Fruit fly (Drosophila melanogaster) whole organism, embryonic: ENCODE measurements around the gene Clbn.
A peak's percentile ranks its signal among the peaks of the same experiment; 100 is the strongest.

Experiments
- BEAF-32 ChIP-seq: fragments of 200-800 bp; sonication (Bioruptor generic); optimal IDR thresholded peaks from 3 replicates; lab custom pipeline; 2017; ENCODE audit warnings: missing biosample characterization, missing genetic modification characterization, mild to moderate bottlenecking, moderate library complexity, missing genetic modification reagents
- Bdp1 ChIP-seq: fragments of 200-800 bp; sonication (Bioruptor generic); optimal IDR thresholded peaks from 3 replicates; lab custom pipeline; 2016; ENCODE audit warnings: missing biosample characterization, missing genetic modification characterization
- Bgb ChIP-seq: fragments of 200-800 bp; sonication (Bioruptor generic); IDR thresholded peaks from 2 replicates; pipeline ENCODE4 v1.3.6; 2022; ENCODE audit warnings: missing biosample characterization, missing genetic modification characterization; ENCODE audit not compliant: partially characterized antibody
- CG11560 ChIP-seq: fragments of 200-800 bp; sonication (Bioruptor generic); IDR thresholded peaks from 3 replicates; pipeline ENCODE4 v1.3.6; 2022; ENCODE audit warnings: missing biosample characterization, missing genetic modification characterization
- CG11695 ChIP-seq: fragments of 200-800 bp; sonication (Bioruptor generic); IDR thresholded peaks from 3 replicates; pipeline ENCODE4 v1.3.6; 2022; ENCODE audit warnings: missing biosample characterization, missing genetic modification characterization
- CG13287 ChIP-seq: fragments of 200-800 bp; sonication (Bioruptor generic); IDR thresholded peaks from 2 replicates; pipeline ENCODE4 v1.3.6; 2022; ENCODE audit warnings: missing biosample characterization, missing genetic modification characterization; ENCODE audit not compliant: partially characterized antibody
- CG14710 ChIP-seq: fragments of 200-800 bp; sonication (Bioruptor generic); optimal IDR thresholded peaks from 3 replicates; lab custom pipeline; 2019; ENCODE audit warnings: missing biosample characterization, mild to moderate bottlenecking, missing genetic modification characterization, moderate library complexity
- CG1602 ChIP-seq: fragments of 200-800 bp; sonication (Bioruptor generic); optimal IDR thresholded peaks from 3 replicates; lab custom pipeline; 2016; ENCODE audit warnings: missing biosample characterization, missing genetic modification characterization
- CG17802 ChIP-seq: fragments of 200-800 bp; sonication (Bioruptor generic); optimal IDR thresholded peaks from 2 replicates; lab custom pipeline; 2018; ENCODE audit warnings: missing biosample characterization, mild to moderate bottlenecking, missing genetic modification characterization, moderate library complexity
- CG30403 ChIP-seq: fragments of 200-800 bp; sonication (Bioruptor generic); optimal IDR thresholded peaks from 3 replicates; lab custom pipeline; 2016; ENCODE audit warnings: missing biosample characterization, missing genetic modification characterization
- CG34224 ChIP-seq: fragments of 200-800 bp; sonication (Bioruptor generic); IDR thresholded peaks from 3 replicates; pipeline ENCODE4 v1.3.6; 2022; ENCODE audit warnings: missing biosample characterization, missing genetic modification characterization; ENCODE audit not compliant: partially characterized antibody
- CG34376 ChIP-seq: fragments of 200-800 bp; sonication (Bioruptor generic); optimal IDR thresholded peaks from 2 replicates; lab custom pipeline; 2018; ENCODE audit warnings: missing biosample characterization, mild to moderate bottlenecking, missing genetic modification characterization
- CG34422 ChIP-seq: fragments of 200-800 bp; sonication (Bioruptor generic); IDR thresholded peaks from 3 replicates; pipeline ENCODE4 v1.3.6; 2022; ENCODE audit warnings: missing biosample characterization, missing genetic modification characterization
- CG3838 ChIP-seq: fragments of 200-800 bp; sonication (Bioruptor generic); optimal IDR thresholded peaks from 3 replicates; lab custom pipeline; 2016; ENCODE audit warnings: missing biosample characterization, missing genetic modification characterization
- CG3995 ChIP-seq: fragments of 200-800 bp; sonication (Bioruptor generic); optimal IDR thresholded peaks from 3 replicates; lab custom pipeline; 2016; ENCODE audit warnings: missing biosample characterization, missing genetic modification characterization
- CG42726 ChIP-seq: fragments of 200-800 bp; sonication (Bioruptor generic); IDR thresholded peaks from 2 replicates; pipeline ENCODE4 v1.3.6; 2022; ENCODE audit warnings: missing biosample characterization, missing genetic modification characterization; ENCODE audit not compliant: partially characterized antibody
- CG4360 ChIP-seq: fragments of 200-800 bp; sonication (Bioruptor generic); IDR thresholded peaks from 2 replicates; pipeline ENCODE4 v1.3.6; 2022; ENCODE audit warnings: missing biosample characterization, missing genetic modification characterization
- CG6791 ChIP-seq: fragments of 200-800 bp; sonication (Bioruptor generic); IDR thresholded peaks from 3 replicates; pipeline ENCODE4 v1.3.6; 2022; ENCODE audit warnings: missing biosample characterization, missing genetic modification characterization; ENCODE audit not compliant: partially characterized antibody
- CG8478 ChIP-seq: fragments of >200 bp; optimal IDR thresholded peaks from 2 replicates; lab custom pipeline; 2018
- CG8944 ChIP-seq: fragments of 200-800 bp; sonication (Bioruptor generic); optimal IDR thresholded peaks from 3 replicates; lab custom pipeline; 2016; ENCODE audit warnings: missing biosample characterization, missing genetic modification characterization
- CrebB ChIP-seq: fragments of 200-800 bp; sonication (Bioruptor generic); optimal IDR thresholded peaks from 3 replicates; lab custom pipeline; 2018; ENCODE audit warnings: missing biosample characterization, mild to moderate bottlenecking, missing genetic modification characterization
- Doc3 ChIP-seq: fragments of 200-800 bp; sonication (Bioruptor generic); IDR thresholded peaks from 3 replicates; pipeline ENCODE4 v1.3.6; 2022; ENCODE audit warnings: missing biosample characterization, missing genetic modification characterization; ENCODE audit not compliant: partially characterized antibody
- Dref ChIP-seq: fragments of 200-800 bp; sonication (Bioruptor generic); IDR thresholded peaks from 2 replicates; pipeline ENCODE4 v1.3.6; 2022; ENCODE audit warnings: missing biosample characterization, missing genetic modification characterization
- H2.0 ChIP-seq: fragments of 200-800 bp; sonication (Bioruptor generic); IDR thresholded peaks from 2 replicates; pipeline ENCODE4 v1.3.6; 2022; ENCODE audit warnings: missing biosample characterization, missing genetic modification characterization
- HmgZ ChIP-seq: fragments of 200-800 bp; sonication (Bioruptor generic); optimal IDR thresholded peaks from 2 replicates; lab custom pipeline; 2018; ENCODE audit warnings: missing biosample characterization, mild to moderate bottlenecking, missing genetic modification characterization
- Hr39 ChIP-seq: fragments of >200 bp; optimal IDR thresholded peaks from 2 replicates; lab custom pipeline; 2017
- Lpt ChIP-seq: fragments of >200 bp; optimal IDR thresholded peaks from 2 replicates; lab custom pipeline; 2018; ENCODE audit warnings: missing biosample characterization, missing genetic modification characterization
- MBD-R2 ChIP-seq: fragments of 200-800 bp; sonication (Bioruptor generic); IDR thresholded peaks from 2 replicates; pipeline ENCODE4 v1.3.6; 2022; ENCODE audit warnings: missing biosample characterization, missing genetic modification characterization
- MESR4 ChIP-seq: fragments of 200-800 bp; sonication (Bioruptor generic); optimal IDR thresholded peaks from 2 replicates; lab custom pipeline; 2018; ENCODE audit warnings: missing biosample characterization, mild to moderate bottlenecking, missing genetic modification characterization, moderate library complexity
- Mad ChIP-seq: fragments of 200-800 bp; sonication (Bioruptor generic); optimal IDR thresholded peaks from 2 replicates; lab custom pipeline; 2016; ENCODE audit warnings: missing biosample characterization, missing genetic modification characterization
- Opbp ChIP-seq: fragments of 200-800 bp; sonication (Bioruptor generic); IDR thresholded peaks from 3 replicates; pipeline ENCODE4 v1.3.6; 2022; ENCODE audit warnings: missing biosample characterization, missing genetic modification characterization; ENCODE audit not compliant: partially characterized antibody
- Rfx ChIP-seq: fragments of 200-800 bp; sonication (Bioruptor generic); IDR thresholded peaks from 2 replicates; pipeline ENCODE4 v1.3.6; 2022; ENCODE audit warnings: missing biosample characterization, missing genetic modification characterization
- Side ChIP-seq: fragments of 200-800 bp; sonication (Bioruptor generic); optimal IDR thresholded peaks from 2 replicates; lab custom pipeline; 2016; ENCODE audit warnings: missing biosample characterization, missing genetic modification characterization
- Sox100B ChIP-seq: fragments of 200-800 bp; sonication (Bioruptor generic); optimal IDR thresholded peaks from 3 replicates; lab custom pipeline; 2018; ENCODE audit warnings: missing biosample characterization, mild to moderate bottlenecking, missing genetic modification characterization
- Usf ChIP-seq: fragments of 200-800 bp; sonication (Bioruptor generic); optimal IDR thresholded peaks from 2 replicates; lab custom pipeline; 2017; ENCODE audit warnings: missing genotype, missing biosample characterization, missing genetic modification characterization
- Xrp1 ChIP-seq: fragments of 200-800 bp; sonication (Bioruptor generic); IDR thresholded peaks from 2 replicates; pipeline ENCODE4 v1.3.6; 2022; ENCODE audit warnings: missing biosample characterization, missing genetic modification characterization
- YL-1 ChIP-seq: fragments of 200-800 bp; sonication (Bioruptor generic); optimal IDR thresholded peaks from 3 replicates; lab custom pipeline; 2017; ENCODE audit warnings: missing biosample characterization, mild to moderate bottlenecking, missing genetic modification characterization
- al ChIP-seq: fragments of 200-800 bp; sonication (Bioruptor generic); IDR thresholded peaks from 2 replicates; pipeline ENCODE4 v1.3.6; 2022; ENCODE audit warnings: missing biosample characterization, missing genetic modification characterization
- amos ChIP-seq: fragments of 200-800 bp; sonication (Bioruptor generic); IDR thresholded peaks from 2 replicates; pipeline ENCODE4 v1.3.6; 2022; ENCODE audit warnings: missing biosample characterization, missing genetic modification characterization; ENCODE audit not compliant: partially characterized antibody
- chinmo ChIP-seq: fragments of 200-800 bp; sonication (Bioruptor generic); IDR thresholded peaks from 4 replicates; pipeline ENCODE4 v1.3.6; 2022; ENCODE audit warnings: missing biosample characterization, missing genetic modification characterization; ENCODE audit not compliant: partially characterized antibody
- grau ChIP-seq: fragments of 200-800 bp; optimal IDR thresholded peaks from 3 replicates; lab custom pipeline; 2019; ENCODE audit warnings: missing biosample characterization, mild to moderate bottlenecking, missing genetic modification characterization, moderate library complexity
- gro ChIP-seq: fragments of 200-800 bp; sonication (Bioruptor generic); optimal IDR thresholded peaks from 2 replicates; lab custom pipeline; 2016; ENCODE audit warnings: missing biosample characterization, missing genetic modification characterization
- her ChIP-seq: fragments of 200-800 bp; sonication (Bioruptor generic); optimal IDR thresholded peaks from 2 replicates; lab custom pipeline; 2016; ENCODE audit warnings: missing biosample characterization, missing genetic modification characterization
- klu ChIP-seq: fragments of 200-800 bp; sonication (Bioruptor generic); IDR thresholded peaks from 2 replicates; pipeline ENCODE4 v1.3.6; 2022; ENCODE audit warnings: missing biosample characterization, missing genetic modification characterization
- pzg ChIP-seq: fragments of 200-800 bp; sonication (Bioruptor generic); optimal IDR thresholded peaks from 3 replicates; lab custom pipeline; 2018; ENCODE audit warnings: missing biosample characterization, mild to moderate bottlenecking, missing genetic modification characterization, moderate library complexity
- sens ChIP-seq: fragments of 200-800 bp; sonication (Bioruptor generic); peaks from one replicate; lab custom pipeline; 2016; ENCODE audit warnings: missing biosample characterization, missing genetic modification characterization
- slbo ChIP-seq: fragments of 200-800 bp; sonication (Bioruptor generic); IDR thresholded peaks from 2 replicates; pipeline ENCODE4 v1.3.6; 2022; ENCODE audit warnings: missing biosample characterization, missing genetic modification characterization
- stc ChIP-seq: fragments of 200-800 bp; sonication (Bioruptor generic); IDR thresholded peaks from 2 replicates; pipeline ENCODE4 v1.3.6; 2022; ENCODE audit warnings: missing biosample characterization, missing genetic modification characterization
- twi ChIP-seq: fragments of 200-800 bp; optimal IDR thresholded peaks from 2 replicates; lab custom pipeline; 2019; ENCODE audit warnings: missing biosample characterization, mild to moderate bottlenecking, missing genetic modification characterization, moderate library complexity
- zfh1 ChIP-seq: fragments of 200-800 bp; sonication (Bioruptor generic); IDR thresholded peaks from 3 replicates; pipeline ENCODE4 v1.3.6; 2022; ENCODE audit warnings: missing biosample characterization, missing genetic modification characterization
- zfh2 ChIP-seq: fragments of 200-800 bp; sonication (Bioruptor generic); optimal IDR thresholded peaks from 2 replicates; lab custom pipeline; 2016; ENCODE audit warnings: missing biosample characterization, missing genetic modification characterization

The Clbn gene

DNA sequence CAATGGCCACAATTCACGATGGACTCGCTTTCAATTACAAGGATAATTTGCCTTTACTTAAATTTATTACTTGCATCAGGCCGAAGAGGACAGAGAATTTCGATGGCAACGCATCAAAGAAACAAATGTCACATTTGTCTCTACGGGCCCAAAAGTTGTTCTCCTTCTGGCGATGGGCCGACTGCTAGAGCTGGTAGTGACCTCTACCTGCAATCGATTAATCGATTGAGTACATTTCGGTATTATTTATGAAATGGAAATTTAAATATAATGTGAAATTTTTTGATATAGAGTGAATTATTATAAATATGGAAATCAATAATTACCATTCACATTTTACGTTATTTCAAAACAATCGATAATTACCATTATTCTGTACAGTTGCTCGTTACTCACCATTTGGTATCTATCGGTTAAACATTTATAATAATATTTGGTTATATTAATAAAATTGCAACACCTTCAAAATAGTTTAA lies 4.5 kb upstream of the Clbn start, which contains the start of the genes CG31510 and TTLL5 (continued):
- TF ChIP-seq HmgZ, result no peak
- peak; percentile 96 for TF ChIP-seq CG17802
- no peak for TF ChIP-seq grau
- TF ChIP-seq Bgb (GFP tag; lab: Robert Waterston, UW), result peak; percentile 66
- TF ChIP-seq MBD-R2 (GFP tag; lab: Robert Waterston, UW), result peak; percentile 71
- no peak for TF ChIP-seq CG1602 (GFP tag; lab: Kevin White, UChicago)
- peak; percentile 36; the same call in 1 of the 2 replicates for TF ChIP-seq slbo
- TF ChIP-seq CG8944 (GFP tag; lab: Kevin White, UChicago), result no peak
- peak; percentile 58 for TF ChIP-seq CG14710 (tag; lab: Kevin White, UChicago)
- TF ChIP-seq YL-1 (GFP tag; lab: Kevin White, UChicago), result peak; percentile 32
- peak; percentile 30 for TF ChIP-seq gro (GFP tag; lab: Kevin White, UChicago)
- no peak for TF ChIP-seq Hr39 (lab: Kevin White, UChicago)
- TF ChIP-seq stc (GFP tag; lab: Robert Waterston, UW), result 0 out of 2 replicates have a peak, but pooled peaks have one; percentile 31
- peak; percentile 48; the same call in 1 of the 2 replicates for TF ChIP-seq CG42726
- peak; percentile 99 for TF ChIP-seq MESR4 (GFP tag; lab: Kevin White, UChicago)
- peak; percentile 9 for TF ChIP-seq CrebB (tag; lab: Kevin White, UChicago)
- no peak for TF ChIP-seq Lpt
- TF ChIP-seq amos (GFP tag; lab: Robert Waterston, UW), result peak; percentile 71
- peak; percentile 72 for TF ChIP-seq Opbp (GFP tag; lab: Robert Waterston, UW)
- peak; percentile 8 for TF ChIP-seq Side (GFP tag; lab: Kevin White, UChicago)
- peak; percentile 26; the same call in 1 of the 3 replicates for TF ChIP-seq CG11695 (GFP tag; lab: Robert Waterston, UW)
- no peak for TF ChIP-seq CG34376 (GFP tag; lab: Kevin White, UChicago)
- peak; percentile 43 for TF ChIP-seq pzg
- peak; percentile 49; the same call in 1 of the 3 replicates for TF ChIP-seq zfh1 (GFP tag; lab: Robert Waterston, UW)
- peak; percentile 15; the same call in 2 of the 3 replicates for TF ChIP-seq CG34224 (GFP tag; lab: Robert Waterston, UW)
- no peak for TF ChIP-seq CG8478
- peak; percentile 40; the same call in 1 of the 2 replicates for TF ChIP-seq Rfx (GFP tag; lab: Robert Waterston, UW)
- TF ChIP-seq CG4360 (GFP tag; lab: Robert Waterston, UW), result no peak
- peak; percentile 11 for TF ChIP-seq her (GFP tag; lab: Kevin White, UChicago)
- peak; percentile 13; the same call in 1 of the 2 replicates for TF ChIP-seq H2.0
- no peak for TF ChIP-seq Xrp1
- no peak for TF ChIP-seq Mad (GFP tag; lab: Kevin White, UChicago)
- peak; percentile 67 for TF ChIP-seq sens
- peak; percentile 28; the same call in 1 of the 2 replicates for TF ChIP-seq al (GFP tag; lab: Robert Waterston, UW)
- peak; percentile 69 for TF ChIP-seq BEAF-32 (GFP tag; lab: Kevin White, UChicago)
- TF ChIP-seq Dref, result peak; percentile 72
- peak; percentile 84 for TF ChIP-seq CG6791
- 0 out of 3 replicates have a peak, but pooled peaks have one; percentile 30 for TF ChIP-seq CG11560 (tag; lab: Robert Waterston, UW)
- TF ChIP-seq CG13287 (GFP tag; lab: Robert Waterston, UW), result peak; percentile 75; the same call in 1 of the 2 replicates
- no peak for TF ChIP-seq Usf (GFP tag; lab: Kevin White, UChicago)
- TF ChIP-seq chinmo (GFP tag; lab: Robert Waterston, UW), result no peak
- no peak for TF ChIP-seq twi (tag; lab: Kevin White, UChicago)
- TF ChIP-seq klu, result no peak
- TF ChIP-seq zfh2 (GFP tag; lab: Kevin White, UChicago), result peak; percentile 17
- peak; percentile 70 for TF ChIP-seq Doc3
- TF ChIP-seq CG3838, result no peak
- TF ChIP-seq CG3995, result peak; percentile 79
- TF ChIP-seq Sox100B (GFP tag; lab: Kevin White, UChicago), result peak; percentile 42
- no peak for TF ChIP-seq Bdp1 (GFP tag; lab: Kevin White, UChicago)
- 0 out of 3 replicates have a peak, but pooled peaks have one; percentile 43 for TF ChIP-seq CG34422 (GFP tag; lab: Robert Waterston, UW)
- TF ChIP-seq CG30403 (GFP tag; lab: Kevin White, UChicago), result peak; percentile 33
